Worm (Caenorhabditis elegans): ENCODE results near the gene asp-5.

The asp-5 gene

DNA sequence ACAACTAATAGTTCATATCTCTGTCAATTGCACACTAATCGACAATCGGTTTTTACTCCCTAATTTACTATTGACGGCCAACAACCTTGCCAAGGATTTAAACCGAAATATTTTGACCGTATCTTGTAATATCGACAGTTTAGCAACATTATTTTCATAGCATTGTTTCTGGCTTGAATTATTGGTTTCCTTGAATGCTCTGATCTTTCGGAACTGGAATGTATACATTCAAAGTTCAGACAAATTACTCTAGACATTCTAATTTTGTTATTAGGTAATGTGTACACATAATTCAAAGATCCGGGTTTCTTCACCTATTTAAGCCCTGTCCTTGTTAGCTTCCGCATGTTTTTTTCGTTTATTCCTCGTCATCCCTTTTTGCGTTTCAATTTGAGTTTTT is 8.2 kb upstream of the asp-5 start, which contains the start of gene C16D9.9:
Gene C16D9.9 (plus strand): TSS at position 301 of the 400 bp plus-strand sequence.
- TF ChIP-seq F26F4.8 (GFP tag; conservative IDR thresholded peaks at IDR 0.05): no peak
- TF ChIP-seq nhr-237 (tag; optimal IDR thresholded peaks at IDR 0.05): no peak
- no peak for TF ChIP-seq T20F7.1 (GFP tag; optimal IDR thresholded peaks at IDR 0.05)
- no peak for TF ChIP-seq pqm-1 (tag; optimal IDR thresholded peaks at IDR 0.05)
- TF ChIP-seq dmd-9 (GFP tag; IDR thresholded peaks at IDR 0.05): no peak
- no peak for TF ChIP-seq lin-39 (tag; optimal IDR thresholded peaks at IDR 0.05)
- TF ChIP-seq nhr-11 (tag; optimal IDR thresholded peaks at IDR 0.05): no peak
- no peak for TF ChIP-seq dve-1 (tag; optimal IDR thresholded peaks at IDR 0.05; ENCODE audit: insufficient read depth)
- no peak for TF ChIP-seq nhr-41 (GFP tag; IDR thresholded peaks at IDR 0.05)
- no peak for TF ChIP-seq lir-3 (tag; optimal IDR thresholded peaks at IDR 0.05)
- TF ChIP-seq lin-29 (GFP tag; IDR thresholded peaks at IDR 0.05): no peak
- TF ChIP-seq lin-13 (GFP tag; optimal IDR thresholded peaks at IDR 0.05): no peak

- TF ChIP-seq tra-1 (GFP tag; IDR thresholded peaks at IDR 0.05) (no peak), unc-62 (GFP tag; optimal IDR thresholded peaks at IDR 0.05 in 1 of 2) (peak in 1 of 2 experiments; percentile 32), unc-62 (tag; optimal IDR thresholded peaks at IDR 0.05) (no peak)
Observed at ce11 chrV:8266232-8266631, 6.0 kb upstream of the asp-5 start, which contains the start of gene F21F8.5. Gene F21F8.5 (minus strand): TSS chrV:8266332.

DNA sequence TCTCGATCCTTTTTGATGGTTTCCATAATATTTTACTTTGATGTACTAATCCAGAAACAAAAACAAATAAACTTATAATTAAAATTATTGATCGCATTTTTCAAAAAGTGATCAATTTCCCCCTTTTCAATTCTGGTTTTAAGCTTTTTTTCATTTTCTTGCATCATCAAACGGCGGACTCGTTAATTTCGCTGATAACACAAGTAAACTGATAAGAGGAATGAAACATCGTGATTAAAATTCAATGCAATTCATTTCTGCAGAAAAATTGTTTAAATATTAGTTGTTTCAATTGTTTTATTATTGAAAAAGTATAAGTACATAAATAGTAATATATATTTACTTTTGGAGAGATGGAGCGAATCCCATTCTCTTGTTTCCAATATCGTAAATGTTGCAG is 4.9 kb upstream of the asp-5 start:
- TF ChIP-seq nhr-11 (tag; optimal IDR thresholded peaks at IDR 0.05) (no peak), tag-97 (GFP tag; IDR thresholded peaks at IDR 0.05) (no peak), daf-16 (GFP tag; optimal IDR thresholded peaks at IDR 0.05) (no peak), daf-16 (tag; optimal IDR thresholded peaks at IDR 0.05) (peak; percentile 67), lim-7 (GFP tag; IDR thresholded peaks at IDR 0.05) (no peak), nhr-28 (tag; optimal IDR thresholded peaks at IDR 0.05) (peak; percentile 75), lin-13 (GFP tag; optimal IDR thresholded peaks at IDR 0.05) (no peak), mes-2 (tag; optimal IDR thresholded peaks at IDR 0.05; ENCODE audit: poor library complexity, severe bottlenecking) (no peak), mep-1 (tag; optimal IDR thresholded peaks at IDR 0.05) (peak; percentile 69), nhr-25 (tag; optimal IDR thresholded peaks at IDR 0.05; ENCODE audit: borderline replicate concordance, insufficient read depth) (no peak), T20F7.1 (GFP tag; optimal IDR thresholded peaks at IDR 0.05) (peak; percentile 40), nhr-77 (tag; optimal IDR thresholded peaks at IDR 0.05) (peak; percentile 92), unc-62 (GFP tag; optimal IDR thresholded peaks at IDR 0.05 in 1 of 2) (peak in 1 of 2 experiments; percentile 41), unc-62 (tag; optimal IDR thresholded peaks at IDR 0.05) (no peak), lin-1 (GFP tag; IDR thresholded peaks at IDR 0.05) (0 out of 2 replicates have a peak, but pooled peaks have one; percentile 55), ces-1 (GFP tag; optimal IDR thresholded peaks at IDR 0.05) (no peak), arid-1 (GFP tag; conservative IDR thresholded peaks at IDR 0.05) (no peak), ctbp-1 (GFP tag; IDR thresholded peaks at IDR 0.05) (no peak), pqm-1 (tag; optimal IDR thresholded peaks at IDR 0.05) (peak; percentile 93), fkh-10 (GFP tag; optimal IDR thresholded peaks at IDR 0.05) (no peak), ztf-7 (tag; optimal IDR thresholded peaks at IDR 0.05) (peak; percentile 89), dmd-6 (GFP tag; IDR thresholded peaks at IDR 0.05) (peak; percentile 80), hlh-11 (tag; optimal IDR thresholded peaks at IDR 0.05) (peak; percentile 54), nhr-10 (tag; optimal IDR thresholded peaks at IDR 0.05) (peak; percentile 32), nhr-48 (tag; optimal IDR thresholded peaks at IDR 0.05) (peak; percentile 28), fos-1 (tag; optimal IDR thresholded peaks at IDR 0.05) (peak; percentile 31), unc-130 (GFP tag; optimal IDR thresholded peaks at IDR 0.05) (no peak), spr-1 (tag; optimal IDR thresholded peaks at IDR 0.05) (no peak), F10B5.3 (tag; optimal IDR thresholded peaks at IDR 0.05) (no peak), dve-1 (tag; optimal IDR thresholded peaks at IDR 0.05; ENCODE audit: insufficient read depth) (peak; percentile 76)
